Fruit fly (Drosophila melanogaster) Kc167 (cell line): ENCODE measurements around the gene CG33281.

Experiments
- Myc ChIP-seq: fragments of >200 bp; optimal IDR thresholded peaks from 2 replicates; lab custom pipeline; 2017; ENCODE audit warnings: missing external identifiers
- h ChIP-seq: fragments of >200 bp; optimal IDR thresholded peaks from 3 replicates; lab custom pipeline; 2018; ENCODE audit warnings: missing external identifiers
- insv ChIP-seq: fragments of >200 bp; optimal IDR thresholded peaks from 3 replicates; lab custom pipeline; 2018; ENCODE audit warnings: missing external identifiers
- psq ChIP-seq: fragments of >200 bp; optimal IDR thresholded peaks from 2 replicates; lab custom pipeline; 2017; ENCODE audit warnings: missing external identifiers
- ttk ChIP-seq: sonication (Bioruptor generic); optimal IDR thresholded peaks from 2 replicates; lab custom pipeline; 2017; ENCODE audit warnings: missing external identifiers

- TF ChIP-seq psq (lab: Kevin White, UChicago) (no peak), insv (lab: Kevin White, UChicago) (no peak), h (lab: Kevin White, UChicago) (no peak), Myc (lab: Kevin White, UChicago) (no peak), ttk (no peak)
Measured at dm6 chr2L:3345763-3346482, 21.9 kb downstream of the CG33281 start.
